Worm (Caenorhabditis elegans): Measurements from ENCODE around the gene T23E1.3.
"Not testable (repeated sequence)": the region's sequence is repeated elsewhere in the genome, so short reads cannot be mapped to it uniquely, and the experiment has no call there.

The T23E1.3 gene

ce11 chrIV:3168656-3169216 is 23.0 kb downstream of the T23E1.3 start (continued):
- TF ChIP-seq nhr-42 (GFP tag; IDR thresholded peaks at IDR 0.05) (peak; percentile 34; the same call in 1 of the 2 replicates), lin-15B (tag; optimal IDR thresholded peaks at IDR 0.05) (no peak), mep-1 (tag; optimal IDR thresholded peaks at IDR 0.05) (no peak), nhr-11 (tag; optimal IDR thresholded peaks at IDR 0.05) (no peak), nhr-10 (tag; optimal IDR thresholded peaks at IDR 0.05) (no peak), ztf-7 (tag; optimal IDR thresholded peaks at IDR 0.05) (no peak), ces-1 (GFP tag; optimal IDR thresholded peaks at IDR 0.05) (no peak), hlh-11 (tag; optimal IDR thresholded peaks at IDR 0.05) (peak; percentile 43), spr-3 (GFP tag; optimal IDR thresholded peaks at IDR 0.05) (no peak), daf-16 (GFP tag; optimal IDR thresholded peaks at IDR 0.05) (peak in 1 of 2 experiments; percentile 10), daf-16 (tag; optimal IDR thresholded peaks at IDR 0.05) (no peak), unc-62 (GFP tag; optimal IDR thresholded peaks at IDR 0.05 in 1 of 2) (no peak), unc-62 (tag; optimal IDR thresholded peaks at IDR 0.05) (no peak), mes-2 (tag; optimal IDR thresholded peaks at IDR 0.05; ENCODE audit: poor library complexity, severe bottlenecking) (peak; percentile 17)

ce11 chrIV:3172510-3172909 is 26.8 kb downstream of the T23E1.3 start, which contains the start of gene Y67D8B.1:
TSS of gene Y67D8B.1 (minus strand) at chrIV:3172610.
- TF ChIP-seq ctbp-1, nhr-41, ZK337.2 (GFP tag; IDR thresholded peaks at IDR 0.05): not testable (repeated sequence)

- TF ChIP-seq F49E8.2 (tag; optimal IDR thresholded peaks at IDR 0.05; ENCODE audit: borderline replicate concordance) = no peak
- peak; percentile 0 for TF ChIP-seq aha-1 (tag)
These were observed 30.5 kb downstream of the T23E1.3 start, which contains the start of gene nlp-81 for ce11 chrIV:3176067-3176758. TSS of gene nlp-81 (minus strand) at chrIV:3176117.

- no peak for TF ChIP-seq mxl-2 (GFP tag; conservative IDR thresholded peaks at IDR 0.05)
- peak; percentile 94 for TF ChIP-seq aha-1 (tag)
These were observed 37.2 kb downstream of the T23E1.3 start for ce11 chrIV:3182920-3183319.

ce11 chrIV:3191466-3191865 is 45.8 kb downstream of the T23E1.3 start, which contains the start of gene Y67D8B.2:
TSS of gene Y67D8B.2 (minus strand) at chrIV:3191566.
- TF ChIP-seq ztf-7 (tag; optimal IDR thresholded peaks at IDR 0.05) (no peak), saeg-2 (GFP tag; IDR thresholded peaks at IDR 0.05) (no peak), hlh-30 (tag; optimal IDR thresholded peaks at IDR 0.05; ENCODE audit: insufficient read depth) (no peak), daf-8 (GFP tag; IDR thresholded peaks at IDR 0.05) (no peak), ces-1 (GFP tag; optimal IDR thresholded peaks at IDR 0.05) (no peak), lsy-2 (tag; optimal IDR thresholded peaks at IDR 0.05) (no peak), mxl-3 (GFP tag; optimal IDR thresholded peaks at IDR 0.05) (no peak), daf-19 (GFP tag; conservative IDR thresholded peaks at IDR 0.05) (no peak), F26F4.8 (GFP tag; conservative IDR thresholded peaks at IDR 0.05) (no peak)

ce11 chrIV:3196367-3196766 is 50.7 kb downstream of the T23E1.3 start:
- TF ChIP-seq unc-62 (GFP tag; optimal IDR thresholded peaks at IDR 0.05 in 1 of 2) (peak in 1 of 2 experiments; percentile 92), unc-62 (tag; optimal IDR thresholded peaks at IDR 0.05) (no peak), lir-3 (tag; optimal IDR thresholded peaks at IDR 0.05) (no peak)
